Worm (Caenorhabditis elegans): ENCODE measurements around the gene pld-1.

The pld-1 gene

ce11 chrII:5055129-5055666, 36.3 kb downstream of the pld-1 start, which contains the start of the genes ify-1 and rpl-22 (continued):
- TF ChIP-seq efl-3 (GFP tag; optimal IDR thresholded peaks at IDR 0.05): no peak
- no peak for TF ChIP-seq nhr-12 (tag; optimal IDR thresholded peaks at IDR 0.05)
- TF ChIP-seq nhr-71 (tag; optimal IDR thresholded peaks at IDR 0.05): peak; percentile 96
- peak; percentile 93 for TF ChIP-seq xbp-1 (tag; optimal IDR thresholded peaks at IDR 0.05)
- peak; percentile 93 for TF ChIP-seq lin-13 (GFP tag; optimal IDR thresholded peaks at IDR 0.05)
- peak; percentile 82 for TF ChIP-seq lin-39 (tag; optimal IDR thresholded peaks at IDR 0.05)
- TF ChIP-seq snpc-4 (tag; optimal IDR thresholded peaks at IDR 0.05): peak; percentile 93
- TF ChIP-seq unc-130 (tag; optimal IDR thresholded peaks at IDR 0.05): peak; percentile 99

DNA sequence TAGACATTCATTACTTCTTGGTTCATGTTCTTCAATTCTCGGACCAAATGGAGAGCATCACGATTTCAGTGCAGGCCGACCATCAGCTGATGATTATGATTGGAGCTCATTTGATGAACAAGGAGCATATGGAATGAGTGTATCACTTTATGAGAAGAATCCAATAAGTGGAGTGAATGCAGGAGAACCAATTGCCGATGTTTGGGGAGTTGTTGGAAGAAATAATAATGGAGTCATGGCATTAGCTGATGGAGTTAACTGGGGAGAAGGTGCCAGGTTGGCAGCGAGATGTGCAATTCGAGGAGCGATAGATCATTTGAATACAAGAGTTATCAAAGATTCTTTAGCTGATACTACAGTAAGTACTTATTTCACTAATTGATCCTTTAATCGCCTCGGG, 40.7 kb downstream of the pld-1 start:
- no peak for TF ChIP-seq efl-1 (optimal IDR thresholded peaks at IDR 0.05)
- TF ChIP-seq efl-1 (GFP tag; optimal IDR thresholded peaks at IDR 0.05 in 1 of 2): peak in 1 of 2 experiments; percentile 93
- no peak for TF ChIP-seq ceh-8 (GFP tag; optimal IDR thresholded peaks at IDR 0.05)

DNA sequence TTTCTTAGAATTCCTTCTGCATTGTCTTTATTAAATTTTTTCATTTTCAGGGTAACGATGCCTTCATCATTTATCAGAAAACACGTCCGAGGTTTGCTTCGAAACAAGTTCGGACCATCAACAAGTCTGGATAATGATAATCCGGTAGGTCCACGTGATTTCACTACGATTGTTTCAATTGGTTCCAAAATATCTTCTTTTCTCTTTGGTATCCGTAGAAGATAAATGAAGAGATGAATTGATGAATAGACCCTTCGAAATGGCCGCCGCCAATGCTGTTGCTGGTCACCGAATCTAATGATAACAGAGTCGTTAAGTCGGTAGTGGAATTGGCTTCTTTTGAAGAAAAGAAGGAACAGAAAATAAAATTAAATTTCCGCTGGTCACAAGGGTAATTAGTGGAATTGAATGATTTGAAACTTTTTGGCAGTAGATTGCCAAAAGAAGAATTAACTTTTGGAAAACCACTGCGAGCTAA, 41.6 kb downstream of the pld-1 start, which contains the start of gene F33G12.6:
Gene F33G12.6 (plus strand): TSS at position 51 of the 478 bp plus-strand sequence.
- TF ChIP-seq nhr-47 (tag; optimal IDR thresholded peaks at IDR 0.05) (no peak), rnt-1 (tag; optimal IDR thresholded peaks at IDR 0.05) (peak; percentile 45), nhr-77 (tag; optimal IDR thresholded peaks at IDR 0.05) (no peak), pqm-1 (tag; optimal IDR thresholded peaks at IDR 0.05) (no peak), blmp-1 (tag; optimal IDR thresholded peaks at IDR 0.05) (peak; percentile 65), lin-14 (GFP tag; optimal IDR thresholded peaks at IDR 0.05) (peak; percentile 69), ztf-11 (tag; optimal IDR thresholded peaks at IDR 0.05) (no peak), alr-1 (tag; optimal IDR thresholded peaks at IDR 0.05; ENCODE audit: borderline replicate concordance) (no peak), C34B4.2 (tag; optimal IDR thresholded peaks at IDR 0.05) (no peak), lin-35 (GFP tag; optimal IDR thresholded peaks at IDR 0.05) (no peak), hpl-2 (GFP tag; optimal IDR thresholded peaks at IDR 0.05) (no peak), mep-1 (tag; optimal IDR thresholded peaks at IDR 0.05) (peak; percentile 52), nhr-76 (tag; optimal IDR thresholded peaks at IDR 0.05) (no peak), ceh-82 (tag; optimal IDR thresholded peaks at IDR 0.05) (no peak), nhr-85 (tag) (peak; percentile 81), aha-1 (tag; optimal IDR thresholded peaks at IDR 0.05) (no peak), nhr-71 (tag; optimal IDR thresholded peaks at IDR 0.05) (peak; percentile 24), snu-23 (GFP tag; optimal IDR thresholded peaks at IDR 0.05) (peak; percentile 31), lsy-2 (tag; optimal IDR thresholded peaks at IDR 0.05) (peak in 1 of 2 experiments; percentile 15), ztf-4 (tag; optimal IDR thresholded peaks at IDR 0.05) (no peak), ces-1 (GFP tag; optimal IDR thresholded peaks at IDR 0.05) (no peak), mdl-1 (tag; optimal IDR thresholded peaks at IDR 0.05) (peak in 1 of 2 experiments; percentile 44), xbp-1 (tag; optimal IDR thresholded peaks at IDR 0.05) (no peak), fkh-10 (GFP tag; optimal IDR thresholded peaks at IDR 0.05) (no peak), mab-9 (GFP tag; IDR thresholded peaks at IDR 0.05) (no peak), unc-30 (tag; optimal IDR thresholded peaks at IDR 0.05) (no peak), elt-2 (tag; optimal IDR thresholded peaks at IDR 0.05) (no peak), nhr-20 (tag; optimal IDR thresholded peaks at IDR 0.05) (no peak), hlh-4 (tag; optimal IDR thresholded peaks at IDR 0.05) (no peak), lin-15B (tag; optimal IDR thresholded peaks at IDR 0.05) (no peak), swsn-7 (tag; optimal IDR thresholded peaks at IDR 0.05) (no peak), ets-5 (GFP tag; IDR thresholded peaks at IDR 0.05) (no peak), skn-1 (tag; optimal IDR thresholded peaks at IDR 0.05) (no peak), unc-130 (tag; optimal IDR thresholded peaks at IDR 0.05) (peak; percentile 40), elt-3 (tag; optimal IDR thresholded peaks at IDR 0.05) (peak in 2 of 6 experiments; percentile 19 to 46), tbx-2 (tag; optimal IDR thresholded peaks at IDR 0.05) (peak; percentile 38), vab-15 (tag; optimal IDR thresholded peaks at IDR 0.05) (no peak), nhr-11 (tag; optimal IDR thresholded peaks at IDR 0.05) (no peak), unc-86 (tag; optimal IDR thresholded peaks at IDR 0.05) (no peak)
